Worm (Caenorhabditis elegans) whole organism, dauer: Measurements from ENCODE around the gene F55A11.6.

ENCODE experiments used
- unc-62 ChIP-seq: sonication (generic microtip); optimal IDR thresholded peaks from 2 replicates; lab custom pipeline; 2017; ENCODE audit warnings: missing biosample characterization, missing genetic modification reagents, missing genetic modification characterization

Gene F55A11.6

ce11 chrV:11776538-11776937 is at the start of gene F55A11.6:
F55A11.6 (plus strand) TSS chrV:11776838.
- TF ChIP-seq unc-62: no peak

- TF ChIP-seq unc-62: no peak
Observed at ce11 chrV:11730060-11730459, 46.6 kb upstream of the F55A11.6 start, which contains the start of gene rhr-2. rhr-2 (minus strand) TSS chrV:11730160.

ce11 chrV:11732049-11732448 is 44.6 kb upstream of the F55A11.6 start:
- TF ChIP-seq unc-62: no peak

DNA sequence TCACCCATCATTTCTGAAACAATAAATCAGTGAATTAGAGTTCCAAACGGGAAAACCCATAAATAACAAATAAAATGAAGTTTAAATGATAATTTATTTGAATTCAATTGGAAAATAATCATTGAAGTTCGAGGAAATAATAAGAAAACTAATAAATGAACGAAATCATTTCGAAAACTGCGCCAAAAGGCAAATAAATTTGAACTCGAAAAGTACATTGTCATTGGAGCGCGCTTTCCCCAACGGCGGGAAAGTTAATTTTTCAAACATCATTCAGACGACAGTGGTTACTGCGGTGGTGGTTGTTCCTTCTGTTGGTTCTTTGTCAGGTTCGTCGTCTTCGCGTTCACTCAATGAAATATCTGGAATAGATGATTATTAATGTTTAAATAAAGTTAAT is 43.2 kb upstream of the F55A11.6 start, which contains the start of gene npp-22:
Gene npp-22, minus strand, starts transcription at position 13 of the 400 bp plus-strand sequence.
- no peak for TF ChIP-seq unc-62

ce11 chrV:11736896-11737295 is 39.7 kb upstream of the F55A11.6 start, which contains the start of gene spe-42:
spe-42 (minus strand) TSS chrV:11736996.
- TF ChIP-seq unc-62: no peak

ce11 chrV:11737333-11737732 is 39.3 kb upstream of the F55A11.6 start:
- TF ChIP-seq unc-62: no peak

DNA sequence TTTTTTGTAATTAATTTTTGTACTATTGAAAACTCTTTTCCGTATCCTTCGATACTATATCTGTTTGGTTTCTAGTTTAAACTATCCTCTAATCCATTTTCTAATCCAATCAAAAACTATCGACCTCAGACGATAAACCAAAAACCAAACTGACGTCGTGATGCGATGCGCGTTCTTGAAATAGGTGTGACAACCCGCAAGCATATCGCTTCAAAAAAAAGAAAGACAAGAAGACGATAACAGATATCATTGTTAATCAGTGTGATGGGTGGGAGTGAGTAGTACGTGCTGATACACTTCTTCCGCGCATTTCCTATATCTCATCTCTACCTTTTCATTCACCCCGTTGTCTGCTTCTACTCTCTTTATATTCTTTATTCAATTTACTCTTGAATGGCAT is 36.8 kb upstream of the F55A11.6 start, which contains the start of gene T04F3.1:
Gene T04F3.1, plus strand, starts transcription at position 246 of the 400 bp plus-strand sequence.
- no peak for TF ChIP-seq unc-62

DNA sequence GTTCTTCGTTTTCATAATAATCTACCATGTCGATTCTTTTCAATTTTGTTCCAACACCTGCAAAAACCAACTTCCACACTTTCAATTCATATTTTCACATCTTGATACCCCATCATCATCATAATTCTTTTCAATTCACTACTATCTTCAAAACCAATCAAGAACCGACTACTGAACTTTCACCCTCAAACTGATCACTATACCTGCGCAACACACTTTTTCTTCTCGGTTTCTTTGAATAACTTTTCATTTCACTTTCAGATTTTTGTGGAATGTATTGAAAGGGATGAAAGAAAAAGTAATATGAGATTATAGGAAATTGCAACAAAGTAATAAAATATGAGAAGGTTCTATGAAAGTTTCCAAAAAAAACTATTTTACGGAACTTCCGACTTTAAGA is 35.6 kb upstream of the F55A11.6 start:
- TF ChIP-seq unc-62: no peak

DNA sequence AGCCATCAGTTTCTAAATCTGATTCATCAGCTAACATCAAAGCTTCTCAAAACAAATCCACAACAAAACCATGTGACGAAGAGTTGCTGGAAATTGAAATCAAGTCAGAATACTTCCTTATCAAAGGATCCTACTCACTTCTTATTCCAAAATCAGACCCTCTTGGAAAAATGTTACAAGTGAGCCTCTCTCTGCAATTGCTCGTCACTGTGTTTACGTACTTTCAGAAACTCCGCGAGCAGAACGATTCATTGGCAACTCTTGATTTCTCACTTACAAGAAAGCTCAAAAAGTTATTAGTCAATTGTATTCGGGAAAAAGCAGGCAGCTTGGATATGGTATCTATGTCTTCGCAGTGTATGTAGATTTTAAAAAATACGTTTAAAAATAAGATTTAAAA is 25.2 kb upstream of the F55A11.6 start:
- no peak for TF ChIP-seq unc-62

ce11 chrV:11755848-11756247 is 20.8 kb upstream of the F55A11.6 start:
- TF ChIP-seq unc-62: no peak

DNA sequence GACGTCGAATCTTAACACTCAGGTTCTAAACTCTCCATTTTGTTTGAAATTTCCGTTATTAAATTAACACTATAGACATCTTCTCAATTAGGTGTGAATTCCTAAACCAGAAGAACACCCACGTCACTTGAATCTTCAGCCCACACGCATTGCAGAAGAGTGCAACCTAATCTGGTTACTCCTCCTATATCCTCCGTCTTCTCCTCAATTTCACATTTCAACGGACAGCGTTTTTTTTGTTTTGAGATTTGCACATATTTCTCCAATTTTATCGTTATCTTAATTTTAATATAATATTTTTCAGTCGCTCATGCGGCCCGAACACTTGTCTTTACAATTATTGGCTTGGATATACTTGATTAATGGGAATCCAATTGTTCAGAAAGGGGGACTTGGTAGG is 19.3 kb upstream of the F55A11.6 start, which contains the start of gene smoc-1:
Gene smoc-1, plus strand, starts transcription at position 301 of the 400 bp plus-strand sequence.
- TF ChIP-seq unc-62: no peak

- no peak for TF ChIP-seq unc-62
Observed at ce11 chrV:11758635-11759034, 18.0 kb upstream of the F55A11.6 start, which contains the start of gene T04F3.3. T04F3.3 (plus strand) TSS chrV:11758935.

DNA sequence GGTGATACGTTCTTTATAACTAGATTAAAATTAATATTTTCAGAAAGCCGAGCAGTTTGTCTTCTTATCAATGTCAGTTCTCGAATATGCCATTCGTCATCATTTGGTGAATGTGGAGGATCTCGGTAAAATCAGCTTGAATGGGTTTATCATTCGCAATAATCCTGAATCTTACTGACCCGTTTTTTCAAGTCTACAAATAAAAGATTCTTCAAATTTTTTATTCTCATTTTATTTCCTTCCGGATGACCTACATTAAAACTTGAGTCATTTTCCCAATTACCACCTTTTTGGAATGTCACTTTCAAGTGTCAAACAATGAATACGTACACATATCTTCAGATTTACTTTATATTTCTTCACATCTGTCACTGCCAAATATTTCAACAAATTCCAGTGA is 16.3 kb upstream of the F55A11.6 start, which contains the start of gene T04F3.5:
Gene T04F3.5, plus strand, starts transcription at position 301 of the 400 bp plus-strand sequence.
- no peak for TF ChIP-seq unc-62

DNA sequence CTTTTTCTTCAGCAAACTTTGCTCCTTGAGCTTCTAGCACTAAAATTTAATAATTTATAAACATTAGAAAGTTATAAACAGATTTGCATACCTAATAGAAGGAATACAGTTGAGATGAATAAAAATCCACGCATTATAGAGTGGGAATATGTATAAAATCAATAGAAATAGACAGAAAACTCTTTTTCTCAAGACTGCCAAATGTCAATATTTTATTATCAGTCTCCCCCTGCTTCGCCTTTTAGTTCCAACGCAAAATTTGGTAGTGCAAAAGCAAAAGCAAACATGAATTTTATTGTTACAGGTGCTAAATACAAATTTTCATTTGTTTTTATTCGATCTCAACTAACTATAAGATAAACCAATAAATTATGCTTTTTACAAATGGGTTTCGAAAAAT is 13.8 kb upstream of the F55A11.6 start, which contains the start of gene T04F3.4:
Gene T04F3.4, minus strand, starts transcription at position 187 of the 400 bp plus-strand sequence.
- TF ChIP-seq unc-62: no peak

DNA sequence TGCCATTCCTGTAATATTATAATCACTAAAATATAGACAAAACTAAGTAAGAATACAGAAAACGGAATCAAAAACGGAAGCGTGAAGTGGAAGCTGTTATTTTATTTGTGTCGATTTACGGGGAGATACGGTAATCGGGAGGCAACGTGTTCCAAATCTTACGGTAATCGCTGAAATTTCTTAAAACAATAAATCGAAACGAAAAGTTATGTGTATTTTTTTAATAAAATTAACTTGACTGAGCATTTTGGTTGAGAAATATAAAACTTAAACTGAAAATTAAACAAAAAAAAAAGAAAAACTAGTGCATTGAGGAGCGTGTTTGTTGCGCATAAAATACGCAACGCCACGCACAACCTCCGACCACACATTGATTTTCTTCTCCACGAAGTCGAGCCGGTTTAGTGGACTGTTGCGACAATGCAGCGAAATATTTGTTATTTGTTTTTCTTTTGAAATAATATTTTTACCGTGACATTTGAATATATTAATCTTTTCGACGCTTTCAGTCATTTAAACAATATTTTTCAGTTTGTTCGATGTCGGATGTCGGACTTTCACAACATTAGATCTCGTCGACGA is 12.2 kb upstream of the F55A11.6 start, which contains the start of the genes F55A11.1 and syx-5:
Gene F55A11.1, minus strand, starts transcription at position 13 of the 582 bp plus-strand sequence.
Gene syx-5, plus strand, starts transcription at position 532 of the 582 bp plus-strand sequence.
- TF ChIP-seq unc-62: no peak

DNA sequence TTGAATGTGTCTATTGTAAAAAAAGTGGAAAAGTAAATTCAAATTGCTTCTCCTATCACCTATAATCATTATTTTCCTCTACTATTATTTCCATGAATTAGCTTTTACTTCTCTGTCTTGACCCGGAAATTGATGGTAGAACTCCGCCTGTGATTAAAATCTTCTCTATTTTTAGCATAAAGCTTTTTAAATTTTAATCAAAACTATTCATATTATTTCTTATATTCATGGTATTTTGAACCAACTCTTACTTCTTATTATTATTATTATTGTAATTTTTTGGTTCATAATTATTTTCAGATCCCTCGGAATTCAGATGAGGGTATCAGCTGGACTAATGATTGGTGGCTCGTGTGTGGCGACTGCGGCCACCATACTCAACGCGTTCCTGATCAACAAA is 9.6 kb upstream of the F55A11.6 start, which contains the start of gene sel-11:
Gene sel-11, plus strand, starts transcription at position 301 of the 400 bp plus-strand sequence.
- TF ChIP-seq unc-62: no peak

ce11 chrV:11769646-11770045 is 7.0 kb upstream of the F55A11.6 start:
- TF ChIP-seq unc-62: no peak

DNA sequence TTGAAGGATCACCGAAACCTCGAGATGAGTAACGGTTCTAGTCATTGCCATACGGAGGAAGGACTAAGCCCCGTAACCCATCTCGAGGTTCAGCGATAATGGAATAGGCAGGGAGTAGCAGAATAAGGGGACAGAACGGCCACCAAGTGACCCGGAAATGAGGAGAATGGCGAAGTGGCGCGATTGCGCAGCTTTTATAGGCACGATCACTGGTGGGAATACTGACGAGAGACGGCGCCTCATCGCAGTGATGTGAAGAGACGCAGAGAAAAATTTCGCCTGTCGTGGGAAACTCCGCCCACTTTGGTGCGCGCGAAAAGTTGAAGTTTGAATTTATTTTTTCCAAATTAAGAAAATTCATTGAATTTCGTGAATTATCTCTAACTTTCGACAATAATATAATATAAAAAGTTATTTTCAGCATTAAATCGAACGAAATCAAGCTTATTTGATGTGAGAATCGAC is 6.6 kb upstream of the F55A11.6 start, which contains the start of gene F55A11.4:
Gene F55A11.4, plus strand, starts transcription at position 415 of the 465 bp plus-strand sequence.
- TF ChIP-seq unc-62: no peak
